Worm (Caenorhabditis elegans) whole organism, L2 larva: ENCODE data around the gene str-253.

Experiments
- ZK546.5 ChIP-seq: sonication (generic microtip); optimal IDR thresholded peaks from 2 replicates; lab custom pipeline; 2017; ENCODE audit warnings: missing biosample characterization, missing genetic modification characterization
- nhr-12 ChIP-seq: fragments of 150-350 bp; optimal IDR thresholded peaks from 2 replicates; lab custom pipeline; 2014; ENCODE audit warnings: missing biosample characterization, missing genetic modification characterization
- zag-1 ChIP-seq: fragments of 150-350 bp; optimal IDR thresholded peaks from 2 replicates; lab custom pipeline; 2014; ENCODE audit warnings: missing biosample characterization, missing genetic modification characterization

- no peak for TF ChIP-seq nhr-12 (tag; lab: Kevin White, UChicago)
- no peak for TF ChIP-seq zag-1
- TF ChIP-seq ZK546.5 (tag; lab: Kevin White, UChicago), result no peak
These were observed 12.6 kb upstream of the str-253 start, which contains the start of gene nhr-275 for ce11 chrV:2266958-2267357.
